Worm (Caenorhabditis elegans): ENCODE data around the gene cdc-14.
A peak's percentile ranks its signal among the peaks of the same experiment; 100 is the strongest.

The cdc-14 gene

DNA sequence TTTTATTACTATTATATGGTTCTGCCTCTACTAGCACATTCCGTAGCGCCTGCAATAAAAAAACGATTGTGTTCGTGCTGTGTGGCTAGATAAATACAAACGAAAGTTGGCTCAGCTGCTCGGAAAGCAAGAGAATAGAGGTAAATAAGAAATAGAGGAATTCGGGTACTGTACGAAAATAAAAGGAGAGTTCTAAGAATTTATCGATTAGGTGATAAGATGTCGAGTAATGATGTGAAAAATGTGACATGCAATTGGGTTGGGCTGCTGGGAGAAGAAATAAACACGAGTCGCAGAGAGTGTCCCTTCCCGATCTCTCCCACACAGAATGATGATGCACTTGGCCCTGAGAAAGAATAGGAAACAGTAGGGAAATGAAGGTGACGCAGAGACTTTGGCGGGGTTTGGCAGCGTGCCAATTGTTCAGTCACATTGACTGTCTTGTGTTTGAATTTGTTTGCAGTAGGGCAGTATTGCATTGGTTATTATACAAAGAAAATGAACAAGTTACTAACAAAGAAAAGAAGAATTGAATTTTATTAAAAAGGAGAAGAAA lies at the start of gene cdc-14 (continued):
- TF ChIP-seq ceh-44 (GFP tag; IDR thresholded peaks at IDR 0.05) (no peak), ceh-62 (tag; optimal IDR thresholded peaks at IDR 0.05) (no peak), unc-130 (GFP tag; optimal IDR thresholded peaks at IDR 0.05) (no peak), hif-1 (tag; optimal IDR thresholded peaks at IDR 0.05) (peak in 1 of 2 experiments; percentile 44), D1046.2 (GFP tag; IDR thresholded peaks at IDR 0.05) (no peak), ceh-20 (GFP tag; IDR thresholded peaks at IDR 0.05) (no peak), nhr-77 (tag; optimal IDR thresholded peaks at IDR 0.05) (peak; percentile 63), pha-4 (GFP tag; IDR thresholded peaks at IDR 0.05) (no peak), pha-4 (tag; optimal IDR thresholded peaks at IDR 0.05) (peak; percentile 13), ztf-11 (tag; optimal IDR thresholded peaks at IDR 0.05) (no peak), nhr-76 (tag; optimal IDR thresholded peaks at IDR 0.05) (no peak)

ce11 chrII:5642110-5642509 lies 48.9 kb upstream of the cdc-14 start:
- TF ChIP-seq set-16 (GFP tag; IDR thresholded peaks at IDR 0.05) (0 out of 2 replicates have a peak, but pooled peaks have one; percentile 16), Y105C5A.15 (GFP tag; IDR thresholded peaks at IDR 0.05) (no peak), aha-1 (tag) (peak; percentile 95), nhr-6 (tag; optimal IDR thresholded peaks at IDR 0.05) (no peak), nhr-111 (GFP tag; optimal IDR thresholded peaks at IDR 0.05) (no peak), egl-27 (tag; optimal IDR thresholded peaks at IDR 0.05) (no peak), ctbp-1 (GFP tag; IDR thresholded peaks at IDR 0.05) (no peak), ZK546.5 (tag; optimal IDR thresholded peaks at IDR 0.05) (no peak), ztf-11 (tag; optimal IDR thresholded peaks at IDR 0.05) (no peak), dmd-8 (GFP tag; IDR thresholded peaks at IDR 0.05) (no peak), nhr-77 (tag; optimal IDR thresholded peaks at IDR 0.05) (no peak), dpl-1 (GFP tag; optimal IDR thresholded peaks at IDR 0.05) (no peak), nhr-10 (tag; optimal IDR thresholded peaks at IDR 0.05) (no peak), ceh-32 (tag; optimal IDR thresholded peaks at IDR 0.05; ENCODE audit: poor library complexity) (no peak), duxl-1 (tag; optimal IDR thresholded peaks at IDR 0.05; ENCODE audit: poor library complexity) (no peak)

DNA sequence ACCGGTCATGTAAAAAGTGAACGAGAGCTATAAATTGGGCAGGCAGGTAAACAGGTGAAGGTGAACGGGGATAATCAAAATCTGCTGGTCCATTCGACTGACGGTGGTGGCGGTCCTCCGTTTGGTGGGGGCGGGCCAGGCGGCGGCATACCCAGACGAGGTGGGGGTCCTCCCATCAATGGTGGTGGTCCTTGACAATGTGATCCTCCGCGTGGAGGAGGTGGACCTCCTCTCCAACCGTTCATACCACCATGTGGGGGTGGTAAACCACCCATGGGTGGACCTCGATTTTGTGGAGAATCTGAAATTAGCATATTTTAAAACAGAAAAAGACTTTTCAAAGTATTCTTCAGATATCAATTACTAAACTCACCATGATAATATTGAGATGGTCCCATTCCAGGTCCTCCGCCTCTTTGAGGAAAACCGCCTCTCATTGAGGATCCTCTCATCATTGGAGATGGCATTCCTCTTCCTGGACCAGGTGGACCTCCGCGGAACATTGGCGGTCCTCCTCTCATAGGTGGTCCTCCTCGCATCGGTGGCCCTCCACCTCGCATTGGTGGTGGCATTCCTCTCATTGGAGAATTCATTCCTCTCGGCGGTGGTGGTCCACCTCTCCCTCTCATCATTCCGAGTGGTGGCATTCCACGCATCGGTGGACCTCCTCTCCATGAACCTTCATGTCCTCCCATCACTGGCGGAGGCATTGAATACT lies 47.3 kb upstream of the cdc-14 start:
- TF ChIP-seq daf-8 (GFP tag; IDR thresholded peaks at IDR 0.05) = no peak
- TF ChIP-seq set-16 (GFP tag; IDR thresholded peaks at IDR 0.05) = peak; percentile 69; the same call in 1 of the 2 replicates

ce11 chrII:5638059-5638458 lies 44.8 kb upstream of the cdc-14 start, which contains the start of gene F59E12.3:
F59E12.3 (plus strand) TSS chrII:5638359.
- TF ChIP-seq mep-1 (tag; optimal IDR thresholded peaks at IDR 0.05) = no peak
- TF ChIP-seq F49E8.2 (tag; optimal IDR thresholded peaks at IDR 0.05; ENCODE audit: borderline replicate concordance) = no peak
- no peak for TF ChIP-seq zfp-3 (GFP tag; conservative IDR thresholded peaks at IDR 0.05)
- no peak for TF ChIP-seq spr-1 (tag; optimal IDR thresholded peaks at IDR 0.05)
- TF ChIP-seq unc-130 (GFP tag; optimal IDR thresholded peaks at IDR 0.05) = no peak
- TF ChIP-seq php-3 (GFP tag; IDR thresholded peaks at IDR 0.05) = no peak
- TF ChIP-seq nhr-10 (tag; optimal IDR thresholded peaks at IDR 0.05) = no peak
- TF ChIP-seq Y5F2A.4 (GFP tag; optimal IDR thresholded peaks at IDR 0.05) = no peak
- TF ChIP-seq madf-5 (GFP tag; IDR thresholded peaks at IDR 0.05) = no peak

DNA sequence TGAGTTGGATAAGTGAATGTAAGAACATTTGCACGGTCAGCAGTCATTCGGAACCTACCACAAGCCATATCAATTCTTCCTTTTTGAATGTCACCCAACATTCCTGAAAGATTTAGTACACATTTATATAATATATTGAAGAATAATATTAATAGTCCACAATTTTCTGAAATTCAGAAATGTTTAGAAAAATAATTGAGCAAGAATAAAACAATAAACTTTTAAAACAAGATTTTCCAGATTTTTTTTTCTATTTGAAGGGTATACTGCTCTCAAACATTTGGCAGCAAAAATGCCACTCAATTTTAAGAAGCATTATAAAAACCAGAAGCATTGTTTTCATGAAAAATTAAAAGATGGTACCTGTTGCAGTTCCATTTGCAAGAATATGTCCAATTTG lies 43.6 kb upstream of the cdc-14 start, which contains the start of gene F59E12.8:
Gene F59E12.8 (minus strand): TSS at position 101 of the 400 bp plus-strand sequence.
- no peak for TF ChIP-seq dmd-9 (GFP tag; IDR thresholded peaks at IDR 0.05)
- TF ChIP-seq fos-1 (tag; optimal IDR thresholded peaks at IDR 0.05) = no peak
- no peak for TF ChIP-seq hlh-11 (tag; optimal IDR thresholded peaks at IDR 0.05)
- no peak for TF ChIP-seq gei-8 (GFP tag; optimal IDR thresholded peaks at IDR 0.05)
- no peak for TF ChIP-seq F10B5.3 (tag; optimal IDR thresholded peaks at IDR 0.05)
- TF ChIP-seq F49E8.2 (tag; optimal IDR thresholded peaks at IDR 0.05; ENCODE audit: borderline replicate concordance) = no peak
- no peak for TF ChIP-seq zag-1 (tag; optimal IDR thresholded peaks at IDR 0.05)
- no peak for TF ChIP-seq ZK337.2 (GFP tag; IDR thresholded peaks at IDR 0.05)
- no peak for TF ChIP-seq ceh-62 (tag; optimal IDR thresholded peaks at IDR 0.05)
- TF ChIP-seq mdl-1 (tag; optimal IDR thresholded peaks at IDR 0.05) = no peak

Measured in whole organism, L4 larva.